Worm (Caenorhabditis elegans) whole organism, young adult: ENCODE measurements around the gene lys-6.

ENCODE experiments used
- attf-5 ChIP-seq: fragments of 200-800 bp; sonication (Bioruptor generic); optimal IDR thresholded peaks from 2 replicates; lab custom pipeline; 2018; ENCODE audit warnings: mild to moderate bottlenecking, missing genetic modification characterization, missing compliant biosample characterization
- chd-7 ChIP-seq: sonication (generic microtip); optimal IDR thresholded peaks from 2 replicates; lab custom pipeline; 2016; ENCODE audit warnings: mild to moderate bottlenecking, missing genetic modification characterization, moderate library complexity, missing compliant biosample characterization
- ets-4 ChIP-seq: fragments of 200-800 bp; sonication (Bioruptor generic); optimal IDR thresholded peaks from 2 replicates; lab custom pipeline; 2018; ENCODE audit warnings: mild to moderate bottlenecking, missing genetic modification characterization, missing compliant biosample characterization
- let-526 ChIP-seq: fragments of 200-800 bp; sonication (Bioruptor generic); IDR thresholded peaks from 2 replicates; pipeline ENCODE4 v1.3.6; 2022; ENCODE audit warnings: missing genetic modification reagents, missing genetic modification characterization, missing compliant biosample characterization
- madf-3 ChIP-seq: fragments of 200-800 bp; sonication (Bioruptor generic); IDR thresholded peaks from 2 replicates; pipeline ENCODE4 v1.3.6; 2022; ENCODE audit warnings: missing genetic modification reagents, missing genetic modification characterization, missing compliant biosample characterization
- somi-1 ChIP-seq: fragments of 200-800 bp; sonication (Bioruptor generic); optimal IDR thresholded peaks from 2 replicates; lab custom pipeline; 2018; ENCODE audit warnings: mild to moderate bottlenecking, missing genetic modification characterization, missing compliant biosample characterization
- unc-62 ChIP-seq: fragments of 150-350 bp; optimal IDR thresholded peaks from 2 replicates; lab custom pipeline; 2014; ENCODE audit warnings: missing biosample characterization, missing genetic modification reagents, missing genetic modification characterization
- ztf-28 ChIP-seq: fragments of 200-800 bp; sonication (Bioruptor generic); IDR thresholded peaks from 2 replicates; pipeline ENCODE4 v1.3.6; 2022; ENCODE audit warnings: missing genetic modification reagents, missing genetic modification characterization, missing compliant biosample characterization

- TF ChIP-seq let-526 (no peak), somi-1 (GFP tag; lab: Kevin White, UChicago) (no peak), ets-4 (GFP tag; lab: Kevin White, UChicago) (no peak), ztf-28 (GFP tag; lab: Robert Waterston, UW) (no peak), attf-5 (GFP tag; lab: Kevin White, UChicago) (no peak), madf-3 (no peak), unc-62 (no peak), chd-7 (no peak)
These were observed 22.6 kb upstream of the lys-6 start for ce11 chrIV:11650344-11650743.
